Worm (Caenorhabditis elegans) whole organism, L3 larva: Measurements from ENCODE around the gene ugt-52.

ENCODE experiments used
- fos-1 ChIP-seq: fragments of 150-350 bp; optimal IDR thresholded peaks from 2 replicates; lab custom pipeline; 2014; ENCODE audit warnings: missing biosample characterization, missing genetic modification characterization
- nhr-25 ChIP-seq: sonication (generic microtip); optimal IDR thresholded peaks from 2 replicates; lab custom pipeline; 2017; ENCODE audit warnings: missing biosample characterization, missing genetic modification characterization
- nhr-28 ChIP-seq: fragments of 150-350 bp; optimal IDR thresholded peaks from 2 replicates; lab custom pipeline; 2014; ENCODE audit warnings: missing biosample characterization, missing genetic modification characterization
- nhr-77 ChIP-seq: fragments of 150-350 bp; optimal IDR thresholded peaks from 2 replicates; lab custom pipeline; 2014; ENCODE audit warnings: missing biosample characterization, missing genetic modification characterization
- pqm-1 ChIP-seq: fragments of 150-350 bp; optimal IDR thresholded peaks from 2 replicates; lab custom pipeline; 2017; ENCODE audit warnings: missing biosample characterization, missing genetic modification characterization, inconsistent platforms

- TF ChIP-seq nhr-28 (tag; lab: Kevin White, UChicago) (no peak), nhr-25 (tag; lab: Kevin White, UChicago) (no peak), pqm-1 (tag; lab: Kevin White, UChicago) (no peak), nhr-77 (no peak), fos-1 (no peak)
Observed at ce11 chrIV:756956-757355, 21.6 kb upstream of the ugt-52 start.
